Worm (Caenorhabditis elegans): ENCODE data around the gene ulp-1.

DNA sequence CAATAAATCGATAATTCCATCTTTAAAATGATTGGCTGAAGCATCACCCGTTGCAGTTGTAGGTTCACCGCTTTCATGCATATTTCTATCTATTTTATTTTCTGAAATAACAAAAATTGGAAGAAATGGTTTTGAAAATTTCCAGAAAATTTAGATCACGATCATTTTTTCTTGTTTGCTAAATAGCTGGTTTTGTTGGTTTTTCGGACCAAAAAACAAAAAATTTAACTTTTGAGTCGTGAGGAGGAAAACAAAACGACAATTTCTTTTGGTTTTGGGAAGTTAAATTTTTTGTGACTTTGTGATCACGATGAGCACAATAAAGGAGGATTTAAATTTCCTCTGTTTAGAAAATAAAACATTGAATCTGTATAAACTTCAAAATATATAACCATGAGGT is 4.4 kb downstream of the ulp-1 start, which contains the start of gene T10F2.2:
- TF ChIP-seq ztf-11 (tag; optimal IDR thresholded peaks at IDR 0.05) (no peak), fkh-10 (GFP tag; optimal IDR thresholded peaks at IDR 0.05) (no peak), rnt-1 (tag; optimal IDR thresholded peaks at IDR 0.05) (no peak), lin-14 (GFP tag; optimal IDR thresholded peaks at IDR 0.05) (no peak), lin-39 (tag; optimal IDR thresholded peaks at IDR 0.05) (no peak), blmp-1 (tag; optimal IDR thresholded peaks at IDR 0.05) (no peak), nhr-77 (tag; optimal IDR thresholded peaks at IDR 0.05) (no peak)

Measured in whole organism, L1 larva.